Worm (Caenorhabditis elegans) whole organism, L4/young adult: ENCODE measurements around the gene tald-1.
A peak's percentile ranks its signal among the peaks of the same experiment; 100 is the strongest.
"Not testable (repeated sequence)": the region's sequence is repeated elsewhere in the genome, so short reads cannot be mapped to it uniquely, and the experiment has no call there.

ENCODE experiments used
- W03F9.2 ChIP-seq: fragments of 150-350 bp; optimal IDR thresholded peaks from 2 replicates; lab custom pipeline; 2014; ENCODE audit warnings: missing biosample characterization, missing genetic modification characterization
- dao-5 ChIP-seq: sonication (generic microtip); optimal IDR thresholded peaks from 2 replicates; lab custom pipeline; 2016; ENCODE audit warnings: missing genotype, missing genetic modification characterization, moderate library complexity, missing compliant biosample characterization
- him-1 ChIP-seq: sonication (generic microtip); optimal IDR thresholded peaks from 2 replicates; lab custom pipeline; 2016; ENCODE audit warnings: missing genotype, missing genetic modification reagents, missing genetic modification characterization, missing compliant biosample characterization

The tald-1 gene

DNA sequence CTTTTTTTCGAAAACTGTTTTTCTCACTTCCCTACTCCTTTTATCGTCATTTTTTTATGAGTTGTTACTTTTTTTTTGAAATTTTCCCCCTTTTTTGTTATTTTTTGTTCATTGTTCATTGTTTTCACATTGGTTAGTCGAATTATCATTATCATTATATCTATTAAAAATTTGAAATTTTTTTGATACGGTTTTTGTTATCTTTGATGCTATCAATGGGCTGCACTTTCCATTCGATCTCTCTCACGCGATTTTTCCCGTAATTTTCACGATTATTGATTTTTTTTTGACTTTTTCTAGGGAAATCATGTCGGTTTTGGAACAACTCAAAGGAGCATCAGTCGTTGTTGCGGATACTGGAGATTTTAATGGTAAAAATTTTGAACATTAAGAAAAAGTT is at the start of gene tald-1:
Gene tald-1, plus strand, starts transcription at position 301 of the 400 bp plus-strand sequence.
- no peak for TF ChIP-seq him-1 (tag; lab: Kevin White, UChicago)
- TF ChIP-seq W03F9.2 (tag; lab: Kevin White, UChicago), result no peak
- no peak for TF ChIP-seq dao-5 (tag; lab: Kevin White, UChicago)

DNA sequence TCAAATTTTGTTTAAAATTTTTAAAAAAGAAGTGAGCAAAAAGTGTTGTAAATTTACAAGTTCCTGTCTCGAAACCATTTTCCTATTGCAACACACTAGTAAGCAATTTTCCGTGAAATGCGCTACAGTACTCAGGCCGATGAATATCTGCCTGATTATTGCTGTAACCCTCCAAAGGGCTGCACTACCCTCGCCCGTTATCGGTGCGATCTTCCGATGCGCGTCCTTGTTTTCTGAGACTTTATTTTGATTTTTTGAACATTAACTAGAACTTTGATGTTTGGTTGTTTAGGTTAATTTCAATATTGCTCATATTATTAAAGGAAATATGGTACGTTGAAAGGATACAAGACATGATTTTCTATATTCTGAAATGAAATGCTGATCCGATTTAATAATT is 48.2 kb upstream of the tald-1 start:
- TF ChIP-seq W03F9.2 (tag; lab: Kevin White, UChicago) (no peak), dao-5 (tag; lab: Kevin White, UChicago) (no peak), him-1 (tag; lab: Kevin White, UChicago) (no peak)

DNA sequence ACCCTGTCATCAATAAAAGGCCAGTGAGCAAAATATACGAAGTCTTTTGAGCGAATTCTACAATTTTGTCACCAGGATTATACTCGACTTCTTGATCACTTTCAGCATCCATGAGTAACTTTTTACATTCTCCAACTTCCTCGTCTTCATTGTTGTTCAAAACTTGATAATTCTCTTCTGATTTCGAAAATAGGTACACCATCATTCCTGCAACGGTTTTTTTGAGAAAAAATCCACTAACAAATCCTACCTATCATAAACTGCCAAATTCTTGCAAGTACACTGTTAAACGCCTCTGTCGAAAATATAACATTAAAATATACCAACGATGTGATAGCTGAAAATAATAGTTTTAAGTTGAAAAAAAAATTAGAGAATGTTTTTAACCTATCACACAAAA is 41.6 kb upstream of the tald-1 start:
- TF ChIP-seq him-1 (tag; lab: Kevin White, UChicago) (no peak), dao-5 (tag; lab: Kevin White, UChicago) (no peak), W03F9.2 (tag; lab: Kevin White, UChicago) (no peak)

DNA sequence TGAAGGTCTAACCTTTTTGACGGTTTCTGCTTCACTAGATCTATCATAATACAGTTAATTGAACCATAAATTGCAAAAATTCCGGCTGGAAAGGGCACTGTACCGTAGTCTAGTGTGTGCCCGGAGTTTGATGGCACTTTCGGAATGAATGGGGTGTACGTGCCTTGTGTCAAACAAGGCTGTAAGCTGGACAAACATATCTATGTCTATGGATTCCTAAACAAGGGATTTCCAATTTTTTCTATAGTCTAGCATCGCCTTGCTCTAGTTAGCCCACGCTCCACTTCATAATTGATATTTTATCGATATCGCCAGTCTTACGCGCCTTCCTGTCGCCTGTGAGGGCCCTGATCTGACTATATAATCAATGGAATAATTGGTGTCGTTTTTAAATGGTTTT is 39.9 kb upstream of the tald-1 start, which contains the start of gene oac-52:
Gene oac-52, minus strand, starts transcription at position 101 of the 400 bp plus-strand sequence.
- TF ChIP-seq dao-5 (tag; lab: Kevin White, UChicago), result no peak
- no peak for TF ChIP-seq him-1 (tag; lab: Kevin White, UChicago)
- no peak for TF ChIP-seq W03F9.2 (tag; lab: Kevin White, UChicago)

DNA sequence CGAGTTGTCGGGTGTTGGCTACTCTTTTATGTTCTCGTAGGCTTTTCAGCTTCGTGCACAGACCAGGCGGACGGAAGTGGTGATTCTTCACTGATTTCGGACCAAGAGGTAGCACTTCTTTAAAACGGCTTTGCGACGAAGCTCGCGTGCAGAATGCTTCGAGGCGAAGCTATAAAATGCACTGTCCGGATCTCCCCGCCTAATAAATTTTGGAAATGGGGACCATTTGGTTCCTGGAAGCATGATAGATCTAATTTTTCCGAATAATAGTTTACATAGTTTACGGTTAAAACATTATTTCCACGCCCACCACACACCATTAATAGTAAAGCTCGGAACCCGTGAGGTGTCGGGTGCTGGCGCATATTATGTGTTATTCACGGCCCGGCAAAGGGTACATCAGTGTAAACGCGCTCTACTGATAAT is 38.9 kb upstream of the tald-1 start:
- TF ChIP-seq W03F9.2 (tag; lab: Kevin White, UChicago) (no peak), dao-5 (tag; lab: Kevin White, UChicago) (no peak), him-1 (tag; lab: Kevin White, UChicago) (no peak)

DNA sequence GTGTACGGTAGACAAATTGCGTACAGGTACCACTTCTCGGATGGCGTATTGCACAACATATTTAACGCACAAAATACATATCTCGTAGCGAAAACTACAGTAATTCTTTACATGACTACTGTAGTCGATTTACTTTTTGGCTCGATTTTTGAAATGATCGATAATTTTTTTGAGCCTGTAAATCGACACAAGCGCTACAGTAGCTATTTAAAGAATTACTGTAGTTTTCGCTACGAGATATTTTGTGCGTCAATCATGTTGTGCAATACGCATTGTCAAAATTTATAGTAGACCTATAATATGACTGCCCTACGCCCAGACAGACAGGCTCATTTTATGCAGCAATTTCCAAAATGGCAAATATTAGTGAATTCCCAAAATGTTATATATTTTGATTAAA is 38.3 kb upstream of the tald-1 start, which contains the start of gene W03B1.5:
Gene W03B1.5, plus strand, starts transcription at position 301 of the 400 bp plus-strand sequence.
- TF ChIP-seq W03F9.2, dao-5, him-1 (tag; lab: Kevin White, UChicago): not testable (repeated sequence)

DNA sequence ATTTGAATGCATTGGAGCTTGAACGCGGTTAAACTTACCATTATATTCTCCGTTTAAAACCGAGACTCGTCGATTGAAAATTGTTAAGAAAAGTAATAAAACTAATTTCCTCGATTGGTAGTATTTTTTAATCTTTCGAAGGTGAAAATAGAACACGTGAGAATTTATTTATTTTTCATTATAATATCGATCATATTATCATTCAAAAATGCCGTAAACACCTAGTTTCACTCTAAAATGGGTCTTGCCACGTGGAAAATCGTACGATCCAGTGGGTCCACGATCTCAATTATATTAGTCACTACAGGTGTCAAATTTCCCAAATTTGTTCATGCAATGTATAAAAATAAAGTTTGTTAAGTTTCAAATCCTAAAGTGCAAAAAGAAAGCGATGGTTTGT is 29.6 kb upstream of the tald-1 start, which contains the start of gene W03B1.9:
Gene W03B1.9, minus strand, starts transcription at position 101 of the 400 bp plus-strand sequence.
- TF ChIP-seq dao-5 (tag; lab: Kevin White, UChicago) (no peak), him-1 (tag; lab: Kevin White, UChicago) (no peak), W03F9.2 (tag; lab: Kevin White, UChicago) (no peak)

DNA sequence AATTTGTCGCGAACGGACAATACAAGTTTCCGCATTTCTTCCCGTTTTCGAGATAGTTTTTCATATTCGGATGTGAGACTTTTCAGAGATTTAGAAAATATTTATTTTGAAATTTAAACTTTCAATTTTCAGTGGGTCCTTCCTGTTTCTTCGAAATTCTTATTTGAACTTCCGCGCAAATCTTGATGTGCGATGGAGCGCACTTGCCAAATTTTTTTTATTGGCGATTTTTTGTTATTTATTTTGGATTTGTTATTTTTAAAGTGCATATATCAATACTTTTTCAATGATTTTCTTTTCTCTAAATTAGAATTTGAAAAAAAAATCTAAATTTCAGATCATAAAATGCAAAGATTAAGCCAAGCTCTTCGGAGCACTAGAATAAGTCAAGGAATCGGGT is 29.2 kb upstream of the tald-1 start, which contains the start of gene sars-2:
Gene sars-2, plus strand, starts transcription at position 341 of the 400 bp plus-strand sequence.
- no peak for TF ChIP-seq dao-5 (tag; lab: Kevin White, UChicago)
- TF ChIP-seq him-1 (tag; lab: Kevin White, UChicago), result no peak
- TF ChIP-seq W03F9.2 (tag; lab: Kevin White, UChicago), result no peak

DNA sequence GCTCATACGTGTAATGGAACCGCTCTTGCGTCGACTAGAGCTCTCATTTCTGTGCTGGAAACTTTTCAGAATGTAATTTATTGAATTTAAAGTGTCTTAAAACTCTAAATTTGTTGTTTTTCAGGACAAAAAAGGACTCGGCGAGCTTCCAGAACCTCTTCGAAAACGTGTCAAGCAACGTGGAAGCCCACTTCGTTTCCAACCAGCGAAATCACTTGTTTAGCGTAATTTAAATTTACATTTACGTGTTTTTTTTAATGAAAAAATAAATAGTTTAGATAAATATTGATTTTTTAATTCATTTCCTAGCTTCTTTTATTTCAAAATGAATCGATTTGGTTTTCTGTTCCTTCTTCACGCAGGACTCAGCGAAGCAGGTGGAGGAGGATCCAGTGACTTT is 26.8 kb upstream of the tald-1 start, which contains the start of gene F55F10.3:
Gene F55F10.3, plus strand, starts transcription at position 301 of the 400 bp plus-strand sequence.
- TF ChIP-seq dao-5 (tag; lab: Kevin White, UChicago), result no peak
- TF ChIP-seq W03F9.2 (tag; lab: Kevin White, UChicago), result no peak
- TF ChIP-seq him-1 (tag; lab: Kevin White, UChicago), result no peak

DNA sequence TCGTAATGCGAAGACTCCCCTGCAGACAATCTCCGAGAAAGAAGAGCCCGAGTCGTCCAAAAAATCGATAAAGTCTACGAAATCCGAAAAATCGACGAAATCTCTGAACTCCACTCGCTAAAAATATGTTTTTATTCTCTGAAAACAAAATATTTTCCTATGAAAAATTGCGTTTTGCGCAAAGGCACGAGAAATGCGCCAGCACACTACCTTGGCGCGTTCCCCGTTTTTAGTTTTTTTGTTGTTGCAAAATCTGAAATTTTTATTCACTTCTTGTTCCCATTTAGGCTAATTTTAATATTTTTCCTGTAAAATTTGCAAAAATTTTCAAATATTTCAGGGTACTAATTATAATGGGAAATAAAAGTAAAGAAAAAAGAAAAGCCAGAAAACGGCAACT is 26.0 kb upstream of the tald-1 start, which contains the start of gene F55F10.1:
Gene F55F10.1, plus strand, starts transcription at position 341 of the 400 bp plus-strand sequence.
- TF ChIP-seq him-1 (tag; lab: Kevin White, UChicago) (no peak), W03F9.2 (tag; lab: Kevin White, UChicago) (peak; percentile 67)

DNA sequence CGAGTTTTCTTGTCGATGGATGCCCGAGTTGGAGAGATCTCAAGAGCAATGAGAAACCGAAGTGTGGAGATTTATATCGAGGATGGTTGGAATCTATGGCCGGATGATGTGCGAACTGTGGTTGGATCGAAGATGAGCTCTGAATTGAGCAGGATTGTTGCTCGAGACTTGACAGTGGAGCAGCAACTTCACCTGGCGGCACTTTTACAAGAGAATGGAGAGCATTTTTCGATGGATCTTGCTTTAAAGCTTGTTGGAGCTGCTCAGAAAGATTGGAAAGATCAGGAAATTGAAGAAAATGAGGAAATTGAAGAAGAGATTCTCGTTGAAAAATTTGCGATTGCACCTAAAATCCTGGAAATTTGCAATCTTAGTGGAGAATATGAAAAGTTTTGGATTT is 17.3 kb upstream of the tald-1 start:
- TF ChIP-seq W03F9.2 (tag; lab: Kevin White, UChicago) (no peak), him-1 (tag; lab: Kevin White, UChicago) (no peak), dao-5 (tag; lab: Kevin White, UChicago) (no peak)

DNA sequence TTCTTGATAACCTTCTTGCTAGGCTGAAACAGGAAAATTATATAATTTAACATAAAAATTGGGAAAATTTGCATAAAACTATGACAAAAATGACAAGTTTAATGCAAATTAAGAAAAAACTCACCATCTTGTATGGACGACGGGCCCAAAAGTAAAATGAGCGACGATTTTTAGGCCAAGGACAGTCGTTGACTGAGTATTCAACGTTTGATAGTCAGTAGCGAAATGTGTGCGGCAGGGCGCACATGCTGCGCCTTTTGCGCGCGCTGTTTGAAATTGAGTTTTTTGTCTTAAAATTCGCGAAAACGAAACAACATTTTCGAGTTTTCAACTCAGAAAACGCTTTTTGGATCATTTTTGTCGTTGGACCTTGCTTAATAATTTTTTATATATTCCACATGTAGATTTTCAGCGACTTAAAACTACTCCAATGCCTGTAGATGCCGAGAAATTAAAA is 4.0 kb downstream of the tald-1 start, which contains the start of the genes rpl-7A and set-21:
Gene rpl-7A, minus strand, starts transcription at position 153 of the 457 bp plus-strand sequence.
Gene set-21, plus strand, starts transcription at position 407 of the 457 bp plus-strand sequence.
- TF ChIP-seq him-1 (tag; lab: Kevin White, UChicago) (peak; percentile 73), dao-5 (tag; lab: Kevin White, UChicago) (no peak), W03F9.2 (tag; lab: Kevin White, UChicago) (peak; percentile 79)

DNA sequence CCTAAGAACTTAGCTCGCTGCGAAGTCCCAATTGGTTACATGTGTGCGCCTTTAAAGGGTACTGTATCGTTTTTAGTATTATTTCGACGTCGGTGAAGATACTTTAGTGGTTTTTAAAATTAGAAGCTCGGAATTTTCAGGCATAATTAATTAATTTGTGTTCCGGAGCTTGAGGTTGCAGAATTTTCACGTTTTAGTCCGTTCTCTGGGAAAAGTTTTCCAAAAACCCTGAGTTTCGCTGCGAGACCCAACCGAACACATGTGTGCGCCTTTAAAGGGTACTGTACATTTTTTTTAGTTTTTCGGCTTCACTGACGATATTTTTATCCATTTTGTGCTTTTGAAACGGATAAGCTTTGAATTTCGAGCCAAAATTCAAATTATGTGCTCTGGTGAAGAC is 7.0 kb downstream of the tald-1 start:
- TF ChIP-seq dao-5 (tag; lab: Kevin White, UChicago) (no peak), W03F9.2 (tag; lab: Kevin White, UChicago) (peak; percentile 29), him-1 (tag; lab: Kevin White, UChicago) (no peak)
